Fruit fly (Drosophila melanogaster) whole organism, wandering third instar larva: ENCODE results near the gene CG31262.

Source experiments
- Abd-B ChIP-seq: fragments of >200 bp; optimal IDR thresholded peaks from 2 replicates; lab custom pipeline; 2017; ENCODE audit warnings: missing biosample characterization, missing genetic modification characterization
- CG32264 ChIP-seq: fragments of 200-800 bp; sonication (Bioruptor generic); optimal IDR thresholded peaks from 2 replicates; lab custom pipeline; 2016; ENCODE audit warnings: missing biosample characterization, missing genetic modification characterization
- CG9705 ChIP-seq: fragments of 200-800 bp; sonication (Bioruptor generic); optimal IDR thresholded peaks from 2 replicates; lab custom pipeline; 2018; ENCODE audit warnings: missing biosample characterization, mild to moderate bottlenecking, missing genetic modification characterization
- CrebA ChIP-seq: fragments of 200-800 bp; sonication (Bioruptor generic); optimal IDR thresholded peaks from 2 replicates; lab custom pipeline; 2016; ENCODE audit warnings: missing biosample characterization, mild to moderate bottlenecking, missing genetic modification characterization, borderline replicate concordance
- Dif ChIP-seq: fragments of 200-275, 200-300 bp; sonication (Bioruptor generic); optimal IDR thresholded peaks from 2 replicates; lab custom pipeline; 2018; ENCODE audit warnings: missing biosample characterization, missing genetic modification characterization; ENCODE audit not compliant: partially characterized antibody
- GATAd ChIP-seq: sonication (Bioruptor generic); optimal IDR thresholded peaks from 2 replicates; lab custom pipeline; 2016; ENCODE audit warnings: missing biosample characterization, missing genetic modification characterization
- HLH106 ChIP-seq: fragments of 200-800 bp; optimal IDR thresholded peaks from 3 replicates; lab custom pipeline; 2019; ENCODE audit warnings: missing biosample characterization, mild to moderate bottlenecking, missing genetic modification characterization, moderate library complexity
- Hr78 ChIP-seq: fragments of >200 bp; optimal IDR thresholded peaks from 2 replicates; lab custom pipeline; 2017; ENCODE audit warnings: missing biosample characterization, missing genetic modification characterization
- Hr83 ChIP-seq: fragments of 200-300 bp; sonication (Bioruptor generic); optimal IDR thresholded peaks from 2 replicates; lab custom pipeline; 2016; ENCODE audit warnings: missing biosample characterization, mild to moderate bottlenecking, missing genetic modification characterization, moderate library complexity; ENCODE audit not compliant: poor library complexity, severe bottlenecking
- Jra ChIP-seq: sonication (Bioruptor generic); optimal IDR thresholded peaks from 2 replicates; lab custom pipeline; 2016; ENCODE audit warnings: missing biosample characterization, missing genetic modification characterization
- Mio ChIP-seq: sonication (Bioruptor generic); optimal IDR thresholded peaks from 2 replicates; lab custom pipeline; 2016; ENCODE audit warnings: missing biosample characterization, missing genetic modification characterization
- N ChIP-seq: fragments of >200 bp; optimal IDR thresholded peaks from 2 replicates; lab custom pipeline; 2018; ENCODE audit warnings: missing biosample characterization, missing external identifiers, missing genetic modification characterization
- OdsH ChIP-seq: fragments of 200-800 bp; sonication (Bioruptor generic); optimal IDR thresholded peaks from 2 replicates; lab custom pipeline; 2016; ENCODE audit warnings: missing biosample characterization, mild to moderate bottlenecking, missing genetic modification characterization
- Rel ChIP-seq, 2 experiments: fragments of 200-800 bp; sonication (Bioruptor generic) in 1 of 2; optimal IDR thresholded peaks; 2 replicates in 1 of 2; 3 replicates in 1 of 2; lab custom pipeline; 2016 to 2019; ENCODE audit warnings: mild to moderate bottlenecking in 2 of 2, missing biosample characterization in 2 of 2, missing genetic modification characterization in 2 of 2, moderate library complexity in 1 of 2
- Sp1 ChIP-seq: fragments of 200-800 bp; sonication (Bioruptor generic); optimal IDR thresholded peaks from 3 replicates; lab custom pipeline; 2019; ENCODE audit warnings: missing biosample characterization, mild to moderate bottlenecking, missing genetic modification characterization, moderate library complexity
- Vsx2 ChIP-seq: fragments of 200-300, 225-300 bp; sonication (Bioruptor generic); optimal IDR thresholded peaks from 2 replicates; lab custom pipeline; 2018; ENCODE audit warnings: missing biosample characterization, missing genetic modification characterization; ENCODE audit not compliant: partially characterized antibody
- brk ChIP-seq: fragments of 200-800 bp; sonication (Bioruptor generic); optimal IDR thresholded peaks from 2 replicates; lab custom pipeline; 2016; ENCODE audit warnings: missing biosample characterization, mild to moderate bottlenecking, missing genetic modification characterization
- dl ChIP-seq, 2 experiments: fragments of 175-275, 200-275 bp in 1 of 2; fragments of 200-275 bp in 1 of 2; sonication (Bioruptor generic); optimal IDR thresholded peaks; lab custom pipeline; 2018; ENCODE audit warnings: mild to moderate bottlenecking in 2 of 2, missing biosample characterization in 2 of 2, missing genetic modification characterization in 2 of 2, moderate library complexity in 2 of 2; ENCODE audit not compliant: partially characterized antibody in 2 of 2, insufficient read depth in 1 of 2
- dmrt93B ChIP-seq: fragments of 200-800 bp; sonication (Bioruptor generic); optimal IDR thresholded peaks from 2 replicates; lab custom pipeline; 2018; ENCODE audit warnings: missing biosample characterization, mild to moderate bottlenecking, missing genetic modification characterization
- dsf ChIP-seq: sonication (Bioruptor generic); optimal IDR thresholded peaks from 2 replicates; lab custom pipeline; 2016; ENCODE audit warnings: missing biosample characterization, missing genetic modification characterization, borderline replicate concordance
- ey ChIP-seq: fragments of 200-800 bp; sonication (Bioruptor generic); optimal IDR thresholded peaks from 2 replicates; lab custom pipeline; 2016; ENCODE audit warnings: missing biosample characterization, missing genetic modification characterization
- foxo ChIP-seq, 2 experiments: fragments of 200-800 bp; sonication (Bioruptor generic); optimal IDR thresholded peaks; 2 replicates in 1 of 2; 3 replicates in 1 of 2; lab custom pipeline; 2016 to 2017; ENCODE audit warnings: missing biosample characterization in 2 of 2, missing genetic modification characterization in 2 of 2
- fru ChIP-seq: fragments of 200-800 bp; sonication (Bioruptor generic); optimal IDR thresholded peaks from 3 replicates; lab custom pipeline; 2016; ENCODE audit warnings: missing biosample characterization, mild to moderate bottlenecking, missing genetic modification characterization
- jim ChIP-seq: fragments of 175-275, 200-325 bp; sonication (Bioruptor generic); optimal IDR thresholded peaks from 2 replicates; lab custom pipeline; 2016; ENCODE audit warnings: missing biosample characterization, mild to moderate bottlenecking, missing genetic modification characterization
- lola ChIP-seq: fragments of >200 bp; optimal IDR thresholded peaks from 2 replicates; lab custom pipeline; 2017; ENCODE audit warnings: missing biosample characterization, missing genetic modification characterization
- pan ChIP-seq: fragments of >200 bp; optimal IDR thresholded peaks from 2 replicates; lab custom pipeline; 2017
- psq ChIP-seq: fragments of 200-800 bp; sonication (Bioruptor generic); optimal IDR thresholded peaks from 3 replicates; lab custom pipeline; 2017; ENCODE audit warnings: missing biosample characterization, mild to moderate bottlenecking, missing genetic modification characterization, moderate library complexity
- rgr ChIP-seq: fragments of 200-800 bp; sonication (Bioruptor generic); optimal IDR thresholded peaks from 3 replicates; lab custom pipeline; 2016; ENCODE audit warnings: missing biosample characterization, mild to moderate bottlenecking, missing genetic modification characterization
- sage ChIP-seq: fragments of 200-800 bp; sonication (Bioruptor generic); optimal IDR thresholded peaks from 2 replicates; lab custom pipeline; 2016; ENCODE audit warnings: missing biosample characterization, mild to moderate bottlenecking, missing genetic modification characterization
- sv ChIP-seq: fragments of 200-800 bp; sonication (Bioruptor generic); optimal IDR thresholded peaks from 3 replicates; lab custom pipeline; 2016; ENCODE audit warnings: missing biosample characterization, missing genetic modification characterization
- tai ChIP-seq: sonication (Bioruptor generic); optimal IDR thresholded peaks from 2 replicates; lab custom pipeline; 2016; ENCODE audit warnings: missing biosample characterization, missing genetic modification characterization
- woc ChIP-seq: sonication (Bioruptor generic); optimal IDR thresholded peaks from 2 replicates; lab custom pipeline; 2016; ENCODE audit warnings: missing biosample characterization, mild to moderate bottlenecking, missing genetic modification characterization

Gene CG31262

DNA sequence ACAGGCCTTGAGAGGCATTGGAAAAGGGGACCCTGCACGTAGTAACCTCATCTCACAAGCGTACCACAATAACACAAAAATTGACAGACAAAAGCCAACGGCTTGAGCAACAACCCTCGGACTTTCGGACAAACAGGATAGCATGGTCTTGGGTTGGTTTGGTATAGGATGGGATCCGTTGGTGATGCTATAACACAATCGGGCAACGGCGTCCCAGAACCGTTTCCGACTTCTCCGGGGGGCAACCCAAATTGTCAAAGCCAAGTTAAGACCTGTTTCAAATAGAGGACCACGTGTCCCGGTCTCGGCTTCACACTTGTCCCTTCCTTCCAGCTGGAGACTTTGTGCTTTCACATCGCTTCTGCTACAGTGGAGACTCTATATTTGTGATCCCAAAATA lies 25.3 kb downstream of the CG31262 start:
- no peak for TF ChIP-seq ey (GFP tag; lab: Kevin White, UChicago)
- TF ChIP-seq Jra (GFP tag; lab: Kevin White, UChicago), result no peak
- no peak for TF ChIP-seq Abd-B (GFP tag; lab: Kevin White, UChicago)
- TF ChIP-seq tai (GFP tag; lab: Kevin White, UChicago), result no peak
- TF ChIP-seq OdsH (GFP tag; lab: Kevin White, UChicago), result no peak
- no peak for TF ChIP-seq psq
- no peak for TF ChIP-seq fru (GFP tag; lab: Kevin White, UChicago)
- TF ChIP-seq Sp1 (GFP tag; lab: Kevin White, UChicago), result no peak
- no peak for TF ChIP-seq lola
- TF ChIP-seq HLH106, result no peak
- TF ChIP-seq sv (GFP tag; lab: Kevin White, UChicago), result no peak
- TF ChIP-seq rgr, result no peak
- no peak for TF ChIP-seq CG32264 (GFP tag; lab: Kevin White, UChicago)
- TF ChIP-seq Vsx2 (GFP tag; lab: Kevin White, UChicago), result no peak
- TF ChIP-seq N (GFP tag; lab: Kevin White, UChicago), result no peak
- TF ChIP-seq GATAd (GFP tag; lab: Kevin White, UChicago), result no peak

DNA sequence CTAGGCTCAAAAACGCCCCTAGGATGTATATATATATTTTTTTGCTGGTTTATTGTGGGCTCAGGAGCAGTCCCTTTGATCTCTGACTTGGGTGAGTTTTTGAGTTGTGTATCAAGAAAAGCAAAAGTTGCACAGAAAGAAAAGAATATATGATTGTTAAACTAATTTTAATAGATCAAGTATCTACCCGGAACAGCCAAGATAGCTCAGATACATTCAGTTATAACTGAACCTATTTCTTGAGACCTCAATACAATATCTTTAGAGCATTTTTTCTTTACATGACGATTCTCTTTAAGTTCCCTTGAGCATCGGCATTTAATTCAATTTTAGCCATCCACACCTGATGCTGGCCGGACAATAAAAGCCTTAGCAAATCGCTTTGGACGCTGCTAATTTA lies 29.2 kb downstream of the CG31262 start:
- TF ChIP-seq OdsH (GFP tag; lab: Kevin White, UChicago) (no peak), CG32264 (GFP tag; lab: Kevin White, UChicago) (no peak), CrebA (no peak), brk (GFP tag; lab: Kevin White, UChicago) (no peak), Dif (GFP tag; lab: Kevin White, UChicago) (no peak), jim (GFP tag; lab: Kevin White, UChicago) (no peak), fru (GFP tag; lab: Kevin White, UChicago) (no peak), N (GFP tag; lab: Kevin White, UChicago) (no peak), Vsx2 (GFP tag; lab: Kevin White, UChicago) (no peak), dmrt93B (GFP tag; lab: Kevin White, UChicago) (no peak), sv (GFP tag; lab: Kevin White, UChicago) (no peak), Hr83 (GFP tag; lab: Kevin White, UChicago) (no peak), Mio (GFP tag; lab: Kevin White, UChicago) (no peak), CG9705 (no peak), GATAd (GFP tag; lab: Kevin White, UChicago) (no peak), Abd-B (GFP tag; lab: Kevin White, UChicago) (no peak), ey (GFP tag; lab: Kevin White, UChicago) (no peak), tai (GFP tag; lab: Kevin White, UChicago) (no peak), psq (no peak), sage (GFP tag; lab: Kevin White, UChicago) (no peak)
- TF ChIP-seq, all 38 proteins: peak for 0

DNA sequence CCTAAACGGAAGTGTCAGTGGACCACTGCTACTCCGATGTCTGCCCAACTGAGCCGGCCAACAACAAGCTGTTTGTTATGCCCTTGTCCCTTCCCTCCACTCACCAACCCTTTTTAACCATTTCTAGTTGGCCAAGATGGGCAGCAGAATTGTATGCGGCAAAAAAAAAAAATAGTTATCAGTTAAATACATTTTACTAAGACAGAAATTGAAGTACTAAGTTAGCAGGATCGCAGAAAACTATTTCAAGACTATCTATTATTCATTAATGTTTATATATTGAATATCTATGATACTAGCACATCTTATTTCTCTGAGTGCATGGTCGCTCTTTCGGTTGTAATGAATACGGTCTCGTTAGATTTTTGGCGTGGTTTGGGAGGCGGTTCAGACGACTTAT lies 30.9 kb downstream of the CG31262 start:
- no peak for TF ChIP-seq fru (GFP tag; lab: Kevin White, UChicago)
- no peak for TF ChIP-seq N (GFP tag; lab: Kevin White, UChicago)
- no peak for TF ChIP-seq foxo (GFP tag; optimal IDR thresholded peaks at IDR 0.05; lab: Kevin White, UChicago)
- no peak for TF ChIP-seq pan (lab: Kevin White, UChicago)
- no peak for TF ChIP-seq tai (GFP tag; lab: Kevin White, UChicago)
- no peak for TF ChIP-seq rgr
- no peak for TF ChIP-seq Abd-B (GFP tag; lab: Kevin White, UChicago)
- TF ChIP-seq CG32264 (GFP tag; lab: Kevin White, UChicago), result no peak
- no peak for TF ChIP-seq sv (GFP tag; lab: Kevin White, UChicago)
- TF ChIP-seq Jra (GFP tag; lab: Kevin White, UChicago), result no peak
- TF ChIP-seq woc, result no peak
- TF ChIP-seq Rel (GFP tag; optimal IDR thresholded peaks at IDR 0.05; lab: Kevin White, UChicago), result no peak
- TF ChIP-seq Rel (tag; optimal IDR thresholded peaks at IDR 0.05; lab: Kevin White, UChicago), result no peak
- no peak for TF ChIP-seq Mio (GFP tag; lab: Kevin White, UChicago)
- TF ChIP-seq psq, result no peak
- TF ChIP-seq dsf, result no peak
- no peak for TF ChIP-seq Hr78
- no peak for TF ChIP-seq jim (GFP tag; lab: Kevin White, UChicago)
- TF ChIP-seq, all 38 proteins: peak for 0

DNA sequence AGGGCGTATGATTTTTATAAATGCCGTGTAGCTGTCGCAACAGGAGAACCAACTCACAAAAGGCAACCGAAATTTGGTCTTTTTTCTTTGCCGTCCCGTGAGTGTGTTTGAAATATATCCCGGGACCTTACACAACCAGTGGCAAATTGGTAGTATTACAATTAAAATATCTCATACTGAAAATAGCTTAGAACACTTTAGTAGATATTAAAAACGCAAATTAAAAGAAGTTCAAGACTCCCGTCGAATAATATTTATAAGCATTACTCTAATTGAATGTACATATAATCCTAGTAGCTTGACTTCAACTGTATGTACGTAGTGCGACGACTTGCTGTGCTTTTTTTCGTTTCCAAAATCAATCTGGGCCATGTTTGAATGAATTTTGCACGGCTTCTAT lies 44.7 kb downstream of the CG31262 start:
- no peak for TF ChIP-seq dl (GFP tag; optimal IDR thresholded peaks at IDR 0.05; lab: Kevin White, UChicago; ENCODE audit: insufficient read depth in 1 of 2, partially characterized antibody in 2 of 2)
- no peak for TF ChIP-seq brk (GFP tag; lab: Kevin White, UChicago)
- TF ChIP-seq pan (lab: Kevin White, UChicago), result no peak
- TF ChIP-seq dsf, result no peak
